Fruit fly (Drosophila melanogaster) whole organism, prepupa: ENCODE measurements around the gene CG31516.

Source experiments
- CG15336 ChIP-seq: fragments of 200-800 bp; sonication (Bioruptor generic); IDR thresholded peaks from 2 replicates; pipeline ENCODE4 v1.3.6; 2022; ENCODE audit warnings: missing biosample characterization, missing genetic modification characterization
- Sox102F ChIP-seq: fragments of 200-800 bp; sonication (Bioruptor generic); optimal IDR thresholded peaks from 2 replicates; lab custom pipeline; 2016; ENCODE audit warnings: missing biosample characterization, mild to moderate bottlenecking, missing genetic modification characterization
- eg ChIP-seq: fragments of 200-800 bp; sonication (Bioruptor generic); IDR thresholded peaks from 3 replicates; pipeline ENCODE4 v1.3.6; 2022; ENCODE audit warnings: missing biosample characterization, missing genetic modification characterization
- esn ChIP-seq: fragments of 200-800 bp; sonication (Bioruptor generic); optimal IDR thresholded peaks from 2 replicates; lab custom pipeline; 2016; ENCODE audit warnings: missing biosample characterization, mild to moderate bottlenecking, missing genetic modification characterization, moderate library complexity
- topi ChIP-seq: fragments of 200-800 bp; sonication (Bioruptor generic); optimal IDR thresholded peaks from 3 replicates; lab custom pipeline; 2016; ENCODE audit warnings: missing biosample characterization, missing genetic modification characterization

DNA sequence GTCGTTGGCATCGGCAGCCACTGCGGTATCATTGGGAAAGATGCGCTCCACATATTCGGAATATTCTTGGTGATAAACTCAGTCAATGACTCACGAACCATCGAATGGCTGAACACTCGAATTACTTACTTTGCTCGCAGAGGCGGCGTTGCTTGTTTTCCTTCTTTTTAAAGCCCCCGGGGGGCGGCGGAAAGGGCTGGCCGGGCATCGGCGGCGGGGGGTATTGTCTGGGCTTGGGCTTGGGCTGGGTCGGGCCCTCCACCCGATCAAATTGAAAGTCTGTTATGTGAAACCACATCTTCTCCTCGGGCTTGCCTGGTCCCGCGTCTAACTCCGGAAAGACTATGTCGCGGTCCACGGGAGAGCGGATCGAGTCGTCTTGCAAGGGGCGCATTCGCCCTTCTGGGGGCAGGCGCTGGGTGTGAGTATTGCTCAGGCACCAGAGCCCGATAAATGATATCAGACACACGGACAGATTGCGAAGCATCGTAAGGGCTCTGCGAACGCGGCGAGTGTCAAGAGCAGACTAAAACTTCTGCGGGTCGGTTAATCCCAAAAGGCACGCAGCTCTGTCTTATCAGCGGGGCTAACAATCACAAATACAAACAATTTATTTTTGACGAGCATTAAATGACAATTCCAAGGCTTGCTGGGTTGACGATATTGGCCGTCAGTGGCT is 22.4 kb upstream of the CG31516 start, which contains the start of gene CG14642:
- TF ChIP-seq topi (GFP tag; lab: Kevin White, UChicago) (no peak), eg (GFP tag; lab: Robert Waterston, UW) (no peak), Sox102F (GFP tag; lab: Kevin White, UChicago) (no peak), esn (GFP tag; lab: Kevin White, UChicago) (no peak), CG15336 (no peak)
